Worm (Caenorhabditis elegans) whole organism, L1 larva: ENCODE data around the gene fubl-3.

Experiments used
- C16A3.4 ChIP-seq: fragments of 150-350 bp; optimal IDR thresholded peaks from 2 replicates; lab custom pipeline; 2014; ENCODE audit warnings: missing biosample characterization, missing genetic modification characterization
- aly-2 ChIP-seq: fragments of 150-350 bp; optimal IDR thresholded peaks from 2 replicates; lab custom pipeline; 2014; ENCODE audit warnings: missing biosample characterization, missing genetic modification characterization
- blmp-1 ChIP-seq: fragments of 150-350 bp; optimal IDR thresholded peaks from 2 replicates; lab custom pipeline; 2014; ENCODE audit warnings: missing biosample characterization, missing genetic modification characterization
- ceh-63 ChIP-seq: fragments of 200-800 bp; sonication (Bioruptor generic); optimal IDR thresholded peaks from 2 replicates; lab custom pipeline; 2018; ENCODE audit warnings: mild to moderate bottlenecking, missing genetic modification characterization, missing compliant biosample characterization
- efl-3 ChIP-seq: fragments of 200-800 bp; sonication (Bioruptor generic); optimal IDR thresholded peaks from 2 replicates; lab custom pipeline; 2018; ENCODE audit warnings: mild to moderate bottlenecking, missing genetic modification characterization, missing compliant biosample characterization
- egl-27 ChIP-seq, 2 experiments: fragments of 150-350 bp in 1 of 2; sonication (generic microtip); optimal IDR thresholded peaks; 3 replicates each; lab custom pipeline; 2017 to 2018; ENCODE audit warnings: missing biosample characterization in 2 of 2, missing genetic modification characterization in 2 of 2, missing genetic modification reagents in 2 of 2
- lin-14 ChIP-seq: fragments of 200-800 bp; sonication (Bioruptor generic); optimal IDR thresholded peaks from 2 replicates; lab custom pipeline; 2018; ENCODE audit warnings: mild to moderate bottlenecking, missing genetic modification characterization, moderate library complexity, missing compliant biosample characterization
- mdl-1 ChIP-seq, 2 experiments: fragments of 150-350 bp; optimal IDR thresholded peaks; 2 replicates each; lab custom pipeline; 2014 to 2017; ENCODE audit warnings: missing biosample characterization in 2 of 2, missing genetic modification characterization in 2 of 2, inconsistent platforms in 1 of 2
- nhr-20 ChIP-seq: sonication (generic microtip); optimal IDR thresholded peaks from 2 replicates; lab custom pipeline; 2016; ENCODE audit warnings: mild to moderate bottlenecking, missing genetic modification characterization, missing compliant biosample characterization
- nhr-28 ChIP-seq: fragments of 150-350 bp; optimal IDR thresholded peaks from 2 replicates; lab custom pipeline; 2014; ENCODE audit warnings: missing biosample characterization, missing genetic modification characterization
- snpc-4 ChIP-seq: fragments of 150-350 bp; optimal IDR thresholded peaks from 2 replicates; lab custom pipeline; 2014; ENCODE audit warnings: missing biosample characterization, missing genetic modification characterization
- tlp-1 ChIP-seq: fragments of 150-350 bp; optimal IDR thresholded peaks from 2 replicates; lab custom pipeline; 2014; ENCODE audit warnings: missing biosample characterization, missing genetic modification characterization
- unc-62 ChIP-seq: fragments of 150-350 bp; optimal IDR thresholded peaks from 2 replicates; lab custom pipeline; 2014; ENCODE audit warnings: missing biosample characterization, missing genetic modification reagents, missing genetic modification characterization
- zag-1 ChIP-seq: fragments of 150-350 bp; optimal IDR thresholded peaks from 2 replicates; lab custom pipeline; 2014; ENCODE audit warnings: missing biosample characterization, missing genetic modification characterization

DNA sequence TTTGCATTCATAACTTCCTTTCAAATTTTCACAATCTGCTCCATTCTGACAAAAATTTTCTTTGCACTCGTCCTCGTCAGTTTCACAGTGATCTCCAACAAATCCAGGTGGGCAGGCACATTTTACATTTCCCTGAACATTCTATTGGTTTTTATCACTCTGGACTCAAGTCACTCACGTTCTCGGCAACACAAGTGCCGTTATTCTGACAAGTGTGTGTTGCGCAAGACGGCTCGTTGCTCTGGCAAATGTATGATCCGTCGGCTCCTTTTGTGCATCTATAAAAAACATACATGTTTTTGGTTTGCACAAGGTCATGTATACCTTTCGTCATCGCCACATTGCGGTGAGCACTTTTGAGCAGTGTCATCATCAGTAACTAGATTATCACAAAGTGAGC is 21.6 kb upstream of the fubl-3 start:
- TF ChIP-seq mdl-1 (tag; optimal IDR thresholded peaks at IDR 0.05; lab: Kevin White, UChicago) (no peak), zag-1 (tag; lab: Kevin White, UChicago) (no peak), tlp-1 (no peak), snpc-4 (tag; lab: Kevin White, UChicago) (no peak), nhr-20 (tag; lab: Kevin White, UChicago) (no peak), aly-2 (no peak), ceh-63 (GFP tag; lab: Kevin White, UChicago) (no peak), blmp-1 (tag; lab: Kevin White, UChicago) (no peak), egl-27 (tag; optimal IDR thresholded peaks at IDR 0.05; lab: Kevin White, UChicago) (no peak), unc-62 (GFP tag; lab: Kevin White, UChicago) (no peak), nhr-28 (no peak), efl-3 (no peak), lin-14 (no peak), C16A3.4 (tag; lab: Kevin White, UChicago) (no peak)
